Worm (Caenorhabditis elegans) whole organism, L1 larva: ENCODE results near the gene lido-6.

ENCODE experiments used
- ces-1 ChIP-seq: fragments of 150-350 bp; optimal IDR thresholded peaks from 2 replicates; lab custom pipeline; 2014; ENCODE audit warnings: missing biosample characterization, missing genetic modification reagents, missing genetic modification characterization
- efl-3 ChIP-seq: fragments of 200-800 bp; sonication (Bioruptor generic); optimal IDR thresholded peaks from 2 replicates; lab custom pipeline; 2018; ENCODE audit warnings: mild to moderate bottlenecking, missing genetic modification characterization, missing compliant biosample characterization
- fkh-10 ChIP-seq: sonication (generic microtip); optimal IDR thresholded peaks from 2 replicates; lab custom pipeline; 2017; ENCODE audit warnings: missing biosample characterization, missing genetic modification reagents, missing genetic modification characterization
- lsy-2 ChIP-seq, 2 experiments: fragments of 150-350 bp; optimal IDR thresholded peaks; 2 replicates each; lab custom pipeline; 2014; ENCODE audit warnings: missing biosample characterization in 2 of 2, missing genetic modification characterization in 2 of 2
- mdl-1 ChIP-seq, 2 experiments: fragments of 150-350 bp; optimal IDR thresholded peaks; 2 replicates each; lab custom pipeline; 2014 to 2017; ENCODE audit warnings: missing biosample characterization in 2 of 2, missing genetic modification characterization in 2 of 2, inconsistent platforms in 1 of 2
- nhr-11 ChIP-seq: fragments of 150-350 bp; optimal IDR thresholded peaks from 2 replicates; lab custom pipeline; 2014; ENCODE audit warnings: missing biosample characterization, missing genetic modification characterization
- nhr-28 ChIP-seq: fragments of 150-350 bp; optimal IDR thresholded peaks from 2 replicates; lab custom pipeline; 2014; ENCODE audit warnings: missing biosample characterization, missing genetic modification characterization
- tbx-2 ChIP-seq: sonication (generic microtip); optimal IDR thresholded peaks from 2 replicates; lab custom pipeline; 2016; ENCODE audit warnings: missing genetic modification characterization, missing compliant biosample characterization
- unc-62 ChIP-seq: fragments of 150-350 bp; optimal IDR thresholded peaks from 2 replicates; lab custom pipeline; 2014; ENCODE audit warnings: missing biosample characterization, missing genetic modification reagents, missing genetic modification characterization
- zag-1 ChIP-seq: fragments of 150-350 bp; optimal IDR thresholded peaks from 2 replicates; lab custom pipeline; 2014; ENCODE audit warnings: missing biosample characterization, missing genetic modification characterization

- TF ChIP-seq nhr-11: no peak
- no peak for TF ChIP-seq ces-1
- no peak for TF ChIP-seq lsy-2 (tag; optimal IDR thresholded peaks at IDR 0.05; lab: Kevin White, UChicago)
- TF ChIP-seq nhr-28 (tag; lab: Kevin White, UChicago): no peak
- peak; percentile 33 for TF ChIP-seq tbx-2 (tag; lab: Kevin White, UChicago)
- TF ChIP-seq unc-62 (GFP tag; lab: Kevin White, UChicago): no peak
- TF ChIP-seq zag-1 (tag; lab: Kevin White, UChicago): no peak
- no peak for TF ChIP-seq fkh-10 (GFP tag; lab: Kevin White, UChicago)
- no peak for TF ChIP-seq efl-3 (GFP tag; lab: Kevin White, UChicago)
- TF ChIP-seq mdl-1 (tag; optimal IDR thresholded peaks at IDR 0.05; lab: Kevin White, UChicago): no peak
These were observed 50.2 kb downstream of the lido-6 start for ce11 chrX:17064820-17065219.
